Worm (Caenorhabditis elegans) whole organism, L4 larva: ENCODE measurements around the gene str-177.

Experiments used
- F49E8.2 ChIP-seq: sonication (generic microtip); optimal IDR thresholded peaks from 2 replicates; lab custom pipeline; 2016; ENCODE audit warnings: missing compliant biosample characterization, mild to moderate bottlenecking, missing genetic modification characterization, borderline replicate concordance
- R02D3.7 ChIP-seq: fragments of 150-350 bp; sonication (generic microtip); optimal IDR thresholded peaks from 3 replicates; lab custom pipeline; 2014; ENCODE audit warnings: missing biosample characterization, missing genetic modification characterization
- T20F7.1 ChIP-seq: fragments of 200-800 bp; sonication (Bioruptor generic); optimal IDR thresholded peaks from 2 replicates; lab custom pipeline; 2018; ENCODE audit warnings: mild to moderate bottlenecking, missing genetic modification characterization, missing compliant biosample characterization
- T26A8.4 ChIP-seq: fragments of 200-800 bp; sonication (Bioruptor generic); IDR thresholded peaks from 2 replicates; pipeline ENCODE4 v1.3.6; 2022; ENCODE audit warnings: missing genetic modification characterization, missing compliant biosample characterization
- Y5F2A.4 ChIP-seq: fragments of 200-800 bp; sonication (Bioruptor generic); optimal IDR thresholded peaks from 2 replicates; lab custom pipeline; 2018; ENCODE audit warnings: mild to moderate bottlenecking, missing genetic modification characterization, missing compliant biosample characterization
- Y75B8A.6 ChIP-seq: fragments of 200-800 bp; sonication (Bioruptor generic); IDR thresholded peaks from 2 replicates; pipeline ENCODE4 v1.3.6; 2022; ENCODE audit warnings: missing genetic modification reagents, missing genetic modification characterization, missing compliant biosample characterization
- ZK546.5 ChIP-seq, 2 experiments: sonication (generic microtip); optimal IDR thresholded peaks; 2 replicates each; lab custom pipeline; 2017; ENCODE audit warnings: missing biosample characterization in 2 of 2, missing genetic modification characterization in 2 of 2
- aha-1 ChIP-seq: fragments of 150-350 bp; peaks from one replicate; lab custom pipeline; 2014; ENCODE audit warnings: missing biosample characterization, missing genetic modification characterization
- aly-2 ChIP-seq: sonication (generic microtip); optimal IDR thresholded peaks from 2 replicates; lab custom pipeline; 2018; ENCODE audit warnings: missing biosample characterization, missing genetic modification characterization
- ama-1 ChIP-seq: fragments of 150-350 bp; optimal IDR thresholded peaks from 2 replicates; lab custom pipeline; 2014; ENCODE audit warnings: inconsistent platforms, mixed read lengths
- ceh-28 ChIP-seq: fragments of 150-350 bp; optimal IDR thresholded peaks from 2 replicates; lab custom pipeline; 2014; ENCODE audit warnings: missing biosample characterization, missing genetic modification reagents, missing genetic modification characterization
- ceh-62 ChIP-seq: sonication (generic microtip); optimal IDR thresholded peaks from 2 replicates; lab custom pipeline; 2017; ENCODE audit warnings: missing biosample characterization, missing genetic modification characterization
- ctbp-1 ChIP-seq: fragments of 200-800 bp; sonication (Bioruptor generic); IDR thresholded peaks from 2 replicates; pipeline ENCODE4 v1.3.6; 2022; ENCODE audit warnings: missing genetic modification reagents, missing genetic modification characterization, missing compliant biosample characterization
- daf-12 ChIP-seq: fragments of 150-350 bp; optimal IDR thresholded peaks from 2 replicates; lab custom pipeline; 2014; ENCODE audit warnings: missing biosample characterization, missing genetic modification reagents, missing genetic modification characterization
- dmd-9 ChIP-seq: fragments of 200-800 bp; sonication (Bioruptor generic); IDR thresholded peaks from 2 replicates; pipeline ENCODE4 v1.3.6; 2022; ENCODE audit warnings: missing genetic modification reagents, missing genetic modification characterization, missing compliant biosample characterization
- dpl-1 ChIP-seq: fragments of 150-350 bp; optimal IDR thresholded peaks from 2 replicates; lab custom pipeline; 2014; ENCODE audit warnings: missing biosample characterization, missing genetic modification reagents, missing genetic modification characterization
- egl-27 ChIP-seq: sonication (generic microtip); optimal IDR thresholded peaks from 3 replicates; lab custom pipeline; 2017; ENCODE audit warnings: missing biosample characterization, missing genetic modification reagents, missing genetic modification characterization
- fkh-10 ChIP-seq: fragments of 150-350 bp; optimal IDR thresholded peaks from 2 replicates; lab custom pipeline; 2014; ENCODE audit warnings: missing biosample characterization, missing genetic modification reagents, missing genetic modification characterization
- gei-8 ChIP-seq: fragments of 200-800 bp; sonication (Bioruptor generic); optimal IDR thresholded peaks from 2 replicates; lab custom pipeline; 2018; ENCODE audit warnings: mild to moderate bottlenecking, missing genetic modification characterization, missing compliant biosample characterization
- hif-1 ChIP-seq, 2 experiments: sonication (generic microtip); optimal IDR thresholded peaks; 2 replicates each; lab custom pipeline; 2016 to 2017; ENCODE audit warnings: missing compliant biosample characterization in 2 of 2, missing genetic modification characterization in 2 of 2, missing genetic modification reagents in 2 of 2, missing genotype in 2 of 2, mild to moderate bottlenecking in 1 of 2
- hlh-11 ChIP-seq: fragments of 200-800 bp; sonication (Bioruptor generic); optimal IDR thresholded peaks from 2 replicates; lab custom pipeline; 2018; ENCODE audit warnings: mild to moderate bottlenecking, missing genetic modification characterization, missing compliant biosample characterization
- hmg-1.1 ChIP-seq: fragments of 200-800 bp; sonication (Bioruptor generic); IDR thresholded peaks from 2 replicates; pipeline ENCODE4 v1.3.6; 2022; ENCODE audit warnings: missing genetic modification reagents, missing genetic modification characterization, missing compliant biosample characterization
- jun-1 ChIP-seq: fragments of 150-350 bp; optimal IDR thresholded peaks from 2 replicates; lab custom pipeline; 2014; ENCODE audit warnings: missing biosample characterization, missing genetic modification reagents, missing genetic modification characterization
- lin-13 ChIP-seq: fragments of 150-350 bp; optimal IDR thresholded peaks from 2 replicates; lab custom pipeline; 2014; ENCODE audit warnings: missing biosample characterization, missing genetic modification reagents, missing genetic modification characterization
- lin-38 ChIP-seq: fragments of 200-800 bp; sonication (Bioruptor generic); IDR thresholded peaks from 2 replicates; pipeline ENCODE4 v1.3.6; 2022; ENCODE audit warnings: missing genetic modification reagents, missing genetic modification characterization, missing compliant biosample characterization
- lin-39 ChIP-seq: fragments of 150-350 bp; optimal IDR thresholded peaks from 2 replicates; lab custom pipeline; 2014; ENCODE audit warnings: missing biosample characterization, missing genetic modification reagents, missing genetic modification characterization
- madf-9 ChIP-seq: fragments of 200-800 bp; sonication (Bioruptor generic); conservative IDR thresholded peaks from 2 replicates; pipeline ENCODE4 v1.3.6; 2022; ENCODE audit warnings: missing genetic modification reagents, missing genetic modification characterization, missing compliant biosample characterization
- mdt-29 ChIP-seq: fragments of 200-800 bp; sonication (Bioruptor generic); IDR thresholded peaks from 2 replicates; pipeline ENCODE4 v1.3.6; 2022; ENCODE audit warnings: missing genetic modification reagents, missing genetic modification characterization, missing compliant biosample characterization
- mxl-3 ChIP-seq: fragments of 200-800 bp; sonication (Bioruptor generic); optimal IDR thresholded peaks from 2 replicates; lab custom pipeline; 2018; ENCODE audit warnings: mild to moderate bottlenecking, missing genetic modification characterization, missing compliant biosample characterization
- nhr-10 ChIP-seq: fragments of 150-350 bp; optimal IDR thresholded peaks from 2 replicates; lab custom pipeline; 2014; ENCODE audit warnings: missing biosample characterization, missing genetic modification characterization
- nhr-237 ChIP-seq: sonication (generic microtip); optimal IDR thresholded peaks from 2 replicates; lab custom pipeline; 2017; ENCODE audit warnings: missing biosample characterization, missing genetic modification characterization
- nhr-25 ChIP-seq: sonication (generic microtip); optimal IDR thresholded peaks from 2 replicates; lab custom pipeline; 2017; ENCODE audit warnings: missing genetic modification characterization, mild to moderate bottlenecking, missing compliant biosample characterization, antibody characterized with exemption, moderate library complexity, borderline replicate concordance; ENCODE audit not compliant: insufficient read depth
- nhr-28 ChIP-seq: fragments of 150-350 bp; optimal IDR thresholded peaks from 2 replicates; lab custom pipeline; 2014; ENCODE audit warnings: missing biosample characterization, missing genetic modification characterization
- nhr-42 ChIP-seq: fragments of 200-800 bp; sonication (Bioruptor generic); IDR thresholded peaks from 2 replicates; pipeline ENCODE4 v1.3.6; 2022; ENCODE audit warnings: missing genetic modification characterization, missing compliant biosample characterization
- nhr-6 ChIP-seq: fragments of 150-350 bp; optimal IDR thresholded peaks from 2 replicates; lab custom pipeline; 2014; ENCODE audit warnings: missing biosample characterization, missing genetic modification characterization
- pha-4 ChIP-seq, 2 experiments: fragments of 150-350 bp in 1 of 2; fragments of 200-800 bp in 1 of 2; sonication (Bioruptor generic) in 1 of 2; IDR thresholded peaks in 1 of 2; optimal IDR thresholded peaks in 1 of 2; 2 replicates each; pipeline versions ENCODE4 v1.3.6 to Lab custom; 2014 to 2022; ENCODE audit warnings: missing genetic modification characterization in 2 of 2, missing genetic modification reagents in 2 of 2, missing biosample characterization in 1 of 2, missing compliant biosample characterization in 1 of 2
- php-3 ChIP-seq: fragments of 200-800 bp; sonication (Bioruptor generic); IDR thresholded peaks from 2 replicates; pipeline ENCODE4 v1.3.6; 2022; ENCODE audit warnings: missing genetic modification reagents, missing genetic modification characterization, missing compliant biosample characterization
- pqm-1 ChIP-seq: sonication (generic microtip); optimal IDR thresholded peaks from 2 replicates; lab custom pipeline; 2017; ENCODE audit warnings: missing biosample characterization, missing genetic modification characterization
- skn-1 ChIP-seq: fragments of 150-350 bp; optimal IDR thresholded peaks from 2 replicates; lab custom pipeline; 2014; ENCODE audit warnings: missing biosample characterization, missing genetic modification characterization
- snpc-1.2 ChIP-seq: fragments of 200-800 bp; sonication (Bioruptor generic); IDR thresholded peaks from 2 replicates; pipeline ENCODE4 v1.3.6; 2022; ENCODE audit warnings: missing genetic modification reagents, missing genetic modification characterization, missing compliant biosample characterization
- unc-62 ChIP-seq, 3 experiments: fragments of 150-350 bp in 1 of 3; sonication (generic microtip); optimal IDR thresholded peaks in 2 of 3; peaks in 1 of 3; 1 replicate in 1 of 3; 2 replicates in 2 of 3; lab custom pipeline; 2014 to 2017; ENCODE audit warnings: missing biosample characterization in 3 of 3, missing genetic modification characterization in 3 of 3, missing genetic modification reagents in 3 of 3, missing genotype in 1 of 3
- vab-7 ChIP-seq: fragments of 200-800 bp; sonication (Bioruptor generic); IDR thresholded peaks from 2 replicates; pipeline ENCODE4 v1.3.6; 2022; ENCODE audit warnings: missing genetic modification reagents, missing genetic modification characterization, missing compliant biosample characterization
- zfp-2 ChIP-seq: sonication (generic microtip); optimal IDR thresholded peaks from 2 replicates; lab custom pipeline; 2016; ENCODE audit warnings: mild to moderate bottlenecking, missing genetic modification characterization, missing compliant biosample characterization
- zip-11 ChIP-seq: fragments of 200-800 bp; sonication (Bioruptor generic); IDR thresholded peaks from 2 replicates; pipeline ENCODE4 v1.3.6; 2022; ENCODE audit warnings: missing genetic modification characterization, missing compliant biosample characterization
- ztf-7 ChIP-seq: fragments of 150-350 bp; optimal IDR thresholded peaks from 2 replicates; lab custom pipeline; 2014; ENCODE audit warnings: missing biosample characterization, missing genetic modification characterization

The str-177 gene

ce11 chrV:9168089-9168488, 30.7 kb downstream of the str-177 start, which contains the start of gene B0222.11:
Gene B0222.11 (minus strand): TSS chrV:9168189.
- TF ChIP-seq mdt-29 (GFP tag; lab: Robert Waterston, UW) (no peak), ztf-7 (tag; lab: Kevin White, UChicago) (no peak), hmg-1.1 (GFP tag; lab: Robert Waterston, UW) (no peak), ama-1 (lab: Kevin White, UChicago) (no peak), gei-8 (no peak), Y5F2A.4 (GFP tag; lab: Kevin White, UChicago) (no peak), ceh-62 (tag; lab: Kevin White, UChicago) (no peak)
- TF ChIP-seq, all 104 proteins: peak for 0

DNA sequence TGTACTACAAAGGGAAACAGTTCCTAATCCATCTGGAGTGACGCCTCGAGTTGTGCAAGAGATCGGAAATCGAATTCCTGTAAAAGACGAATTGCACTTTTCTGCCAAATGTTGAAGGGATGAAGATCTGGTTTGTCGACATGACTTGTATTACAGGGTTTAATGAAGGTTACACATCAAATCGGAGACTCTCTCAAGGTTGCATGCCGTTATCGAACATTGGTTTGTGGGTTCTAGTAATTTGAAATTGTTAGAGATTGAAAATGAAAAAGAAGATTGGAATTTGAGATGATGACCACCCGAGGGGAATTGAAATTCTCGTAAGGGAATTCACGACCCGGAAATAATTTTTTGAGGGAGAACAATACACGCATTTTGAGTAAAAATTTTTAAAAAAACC, 32.5 kb downstream of the str-177 start:
- TF ChIP-seq lin-39 (tag; lab: Kevin White, UChicago): no peak
- no peak for TF ChIP-seq pqm-1 (tag; lab: Kevin White, UChicago)
- TF ChIP-seq nhr-42 (GFP tag; lab: Robert Waterston, UW): no peak
- peak; percentile 13 for TF ChIP-seq nhr-25 (tag; lab: Kevin White, UChicago)
- TF ChIP-seq unc-62 (GFP tag; optimal IDR thresholded peaks at IDR 0.05 in 1 of 2; lab: Kevin White, UChicago): peak in 1 of 2 experiments; percentile 89
- TF ChIP-seq unc-62 (tag; optimal IDR thresholded peaks at IDR 0.05; lab: Kevin White, UChicago): no peak
- no peak for TF ChIP-seq php-3
- TF ChIP-seq vab-7: no peak
- TF ChIP-seq aha-1 (tag; lab: Kevin White, UChicago): peak; percentile 22
- TF ChIP-seq ctbp-1 (GFP tag; lab: Robert Waterston, UW): no peak
- TF ChIP-seq nhr-28 (tag; lab: Kevin White, UChicago): peak; percentile 19
- TF ChIP-seq gei-8: no peak
- TF ChIP-seq daf-12: no peak
- no peak for TF ChIP-seq aly-2 (tag; lab: Kevin White, UChicago)

- TF ChIP-seq F49E8.2 (tag; lab: Kevin White, UChicago): no peak
- no peak for TF ChIP-seq lin-13 (GFP tag; lab: Kevin White, UChicago)
- 0 out of 2 replicates have a peak, but pooled peaks have one; percentile 18 for TF ChIP-seq nhr-42 (GFP tag; lab: Robert Waterston, UW)
- TF ChIP-seq egl-27 (tag; lab: Kevin White, UChicago): no peak
- no peak for TF ChIP-seq pha-4 (GFP tag; IDR thresholded peaks at IDR 0.05; lab: Robert Waterston, UW)
- TF ChIP-seq pha-4 (tag; optimal IDR thresholded peaks at IDR 0.05; lab: Kevin White, UChicago): no peak
- TF ChIP-seq ZK546.5 (tag; optimal IDR thresholded peaks at IDR 0.05; lab: Kevin White, UChicago): no peak
- TF ChIP-seq madf-9 (GFP tag; lab: Robert Waterston, UW): no peak
- no peak for TF ChIP-seq nhr-10 (tag; lab: Kevin White, UChicago)
- TF ChIP-seq nhr-25 (tag; lab: Kevin White, UChicago): peak; percentile 76
- no peak for TF ChIP-seq jun-1 (tag; lab: Kevin White, UChicago)
- TF ChIP-seq ceh-28: no peak
- TF ChIP-seq hif-1 (tag; optimal IDR thresholded peaks at IDR 0.05; lab: Kevin White, UChicago): no peak
- no peak for TF ChIP-seq dpl-1
- TF ChIP-seq nhr-237: no peak
- no peak for TF ChIP-seq aha-1 (tag; lab: Kevin White, UChicago)
- TF ChIP-seq T26A8.4 (GFP tag; lab: Robert Waterston, UW): 0 out of 2 replicates have a peak, but pooled peaks have one; percentile 33
- TF ChIP-seq dmd-9 (GFP tag; lab: Robert Waterston, UW): no peak
- TF ChIP-seq R02D3.7 (tag; lab: Kevin White, UChicago): no peak
- no peak for TF ChIP-seq nhr-6 (tag; lab: Kevin White, UChicago)
- TF ChIP-seq fkh-10 (GFP tag; lab: Kevin White, UChicago): no peak
- TF ChIP-seq pqm-1 (tag; lab: Kevin White, UChicago): no peak
- TF ChIP-seq mxl-3 (GFP tag; lab: Kevin White, UChicago): no peak
- TF ChIP-seq daf-12: no peak
- no peak for TF ChIP-seq ceh-62 (tag; lab: Kevin White, UChicago)
- no peak for TF ChIP-seq zfp-2 (tag; lab: Kevin White, UChicago)
- TF ChIP-seq T20F7.1: no peak
- no peak for TF ChIP-seq gei-8
- TF ChIP-seq Y75B8A.6 (GFP tag; lab: Robert Waterston, UW): no peak
- TF ChIP-seq snpc-1.2 (GFP tag; lab: Robert Waterston, UW): peak; percentile 35; the same call in 1 of the 2 replicates
- TF ChIP-seq mdt-29 (GFP tag; lab: Robert Waterston, UW): no peak
- TF ChIP-seq skn-1 (tag; lab: Kevin White, UChicago): no peak
- TF ChIP-seq hlh-11 (tag; lab: Kevin White, UChicago): peak; percentile 6
- no peak for TF ChIP-seq Y5F2A.4 (GFP tag; lab: Kevin White, UChicago)
- TF ChIP-seq zip-11: no peak
- TF ChIP-seq ztf-7 (tag; lab: Kevin White, UChicago): no peak
- no peak for TF ChIP-seq lin-38
These were observed 33.6 kb downstream of the str-177 start, which contains the start of gene col-10 for ce11 chrV:9165073-9165699. Gene col-10 (minus strand): TSS chrV:9165307.
